Worm (Caenorhabditis elegans) whole organism, L4 larva: Measurements from ENCODE around the gene str-44.

Source experiments
- D1046.2 ChIP-seq: fragments of 200-800 bp; sonication (Bioruptor generic); IDR thresholded peaks from 2 replicates; pipeline ENCODE4 v1.3.6; 2022; ENCODE audit warnings: missing genetic modification characterization, missing compliant biosample characterization
- F37D6.2 ChIP-seq: sonication (generic microtip); optimal IDR thresholded peaks from 2 replicates; lab custom pipeline; 2016; ENCODE audit warnings: mild to moderate bottlenecking, missing genetic modification characterization, missing compliant biosample characterization
- F49E8.2 ChIP-seq: sonication (generic microtip); optimal IDR thresholded peaks from 2 replicates; lab custom pipeline; 2016; ENCODE audit warnings: missing compliant biosample characterization, mild to moderate bottlenecking, missing genetic modification characterization, borderline replicate concordance
- T20F7.1 ChIP-seq: fragments of 200-800 bp; sonication (Bioruptor generic); optimal IDR thresholded peaks from 2 replicates; lab custom pipeline; 2018; ENCODE audit warnings: mild to moderate bottlenecking, missing genetic modification characterization, missing compliant biosample characterization
- T26A8.4 ChIP-seq: fragments of 200-800 bp; sonication (Bioruptor generic); IDR thresholded peaks from 2 replicates; pipeline ENCODE4 v1.3.6; 2022; ENCODE audit warnings: missing genetic modification characterization, missing compliant biosample characterization
- Y105C5A.15 ChIP-seq: fragments of 200-800 bp; sonication (Bioruptor generic); IDR thresholded peaks from 2 replicates; pipeline ENCODE4 v1.3.6; 2022; ENCODE audit warnings: missing genetic modification characterization, missing compliant biosample characterization
- Y5F2A.4 ChIP-seq: fragments of 200-800 bp; sonication (Bioruptor generic); optimal IDR thresholded peaks from 2 replicates; lab custom pipeline; 2018; ENCODE audit warnings: mild to moderate bottlenecking, missing genetic modification characterization, missing compliant biosample characterization
- ZK337.2 ChIP-seq: fragments of 200-800 bp; sonication (Bioruptor generic); IDR thresholded peaks from 2 replicates; pipeline ENCODE4 v1.3.6; 2022; ENCODE audit warnings: missing genetic modification reagents, missing genetic modification characterization, missing compliant biosample characterization
- ZK546.5 ChIP-seq, 2 experiments: sonication (generic microtip); optimal IDR thresholded peaks; 2 replicates each; lab custom pipeline; 2017; ENCODE audit warnings: missing biosample characterization in 2 of 2, missing genetic modification characterization in 2 of 2
- aha-1 ChIP-seq: fragments of 150-350 bp; peaks from one replicate; lab custom pipeline; 2014; ENCODE audit warnings: missing biosample characterization, missing genetic modification characterization
- arid-1 ChIP-seq: fragments of 200-800 bp; sonication (Bioruptor generic); conservative IDR thresholded peaks from 2 replicates; pipeline ENCODE4 v1.3.6; 2022; ENCODE audit warnings: missing genetic modification reagents, missing genetic modification characterization, missing compliant biosample characterization
- ctbp-1 ChIP-seq: fragments of 200-800 bp; sonication (Bioruptor generic); IDR thresholded peaks from 2 replicates; pipeline ENCODE4 v1.3.6; 2022; ENCODE audit warnings: missing genetic modification reagents, missing genetic modification characterization, missing compliant biosample characterization
- daf-12 ChIP-seq: fragments of 150-350 bp; optimal IDR thresholded peaks from 2 replicates; lab custom pipeline; 2014; ENCODE audit warnings: missing biosample characterization, missing genetic modification reagents, missing genetic modification characterization
- dmd-8 ChIP-seq: fragments of 200-800 bp; sonication (Bioruptor generic); IDR thresholded peaks from 2 replicates; pipeline ENCODE4 v1.3.6; 2022; ENCODE audit warnings: missing genetic modification characterization, missing compliant biosample characterization
- duxl-1 ChIP-seq: sonication (generic microtip); optimal IDR thresholded peaks from 2 replicates; lab custom pipeline; 2016; ENCODE audit warnings: mild to moderate bottlenecking, missing genetic modification characterization, moderate library complexity, missing compliant biosample characterization; ENCODE audit not compliant: poor library complexity
- dve-1 ChIP-seq: sonication (generic microtip); optimal IDR thresholded peaks from 2 replicates; lab custom pipeline; 2017; ENCODE audit warnings: antibody characterized with exemption, mild to moderate bottlenecking, missing genetic modification characterization, missing compliant biosample characterization; ENCODE audit not compliant: insufficient read depth
- fkh-10 ChIP-seq: fragments of 150-350 bp; optimal IDR thresholded peaks from 2 replicates; lab custom pipeline; 2014; ENCODE audit warnings: missing biosample characterization, missing genetic modification reagents, missing genetic modification characterization
- gei-8 ChIP-seq: fragments of 200-800 bp; sonication (Bioruptor generic); optimal IDR thresholded peaks from 2 replicates; lab custom pipeline; 2018; ENCODE audit warnings: mild to moderate bottlenecking, missing genetic modification characterization, missing compliant biosample characterization
- hlh-30 ChIP-seq: sonication (generic microtip); optimal IDR thresholded peaks from 2 replicates; lab custom pipeline; 2017; ENCODE audit warnings: antibody characterized with exemption, mild to moderate bottlenecking, missing genetic modification characterization, missing compliant biosample characterization; ENCODE audit not compliant: insufficient read depth
- hmg-1.1 ChIP-seq: fragments of 200-800 bp; sonication (Bioruptor generic); IDR thresholded peaks from 2 replicates; pipeline ENCODE4 v1.3.6; 2022; ENCODE audit warnings: missing genetic modification reagents, missing genetic modification characterization, missing compliant biosample characterization
- lim-7 ChIP-seq: fragments of 200-800 bp; sonication (Bioruptor generic); IDR thresholded peaks from 2 replicates; pipeline ENCODE4 v1.3.6; 2022; ENCODE audit warnings: missing genetic modification characterization, missing compliant biosample characterization
- lin-13 ChIP-seq: fragments of 150-350 bp; optimal IDR thresholded peaks from 2 replicates; lab custom pipeline; 2014; ENCODE audit warnings: missing biosample characterization, missing genetic modification reagents, missing genetic modification characterization
- lin-15B ChIP-seq: fragments of 150-350 bp; sonication (generic microtip); optimal IDR thresholded peaks from 3 replicates; lab custom pipeline; 2014; ENCODE audit warnings: missing biosample characterization, missing genetic modification characterization
- lin-39 ChIP-seq: fragments of 150-350 bp; optimal IDR thresholded peaks from 2 replicates; lab custom pipeline; 2014; ENCODE audit warnings: missing biosample characterization, missing genetic modification reagents, missing genetic modification characterization
- lir-3 ChIP-seq: sonication (generic microtip); optimal IDR thresholded peaks from 2 replicates; lab custom pipeline; 2016; ENCODE audit warnings: mild to moderate bottlenecking, missing genetic modification characterization, missing compliant biosample characterization
- lsy-2 ChIP-seq, 2 experiments: fragments of 150-350 bp in 1 of 2; sonication (generic microtip) in 1 of 2; optimal IDR thresholded peaks; 2 replicates each; lab custom pipeline; 2014 to 2017; ENCODE audit warnings: missing biosample characterization in 2 of 2, missing genetic modification characterization in 2 of 2
- madf-5 ChIP-seq, 2 experiments: fragments of 200-800 bp; sonication (Bioruptor generic); IDR thresholded peaks; 2 replicates each; pipeline ENCODE4 v1.3.6; 2022; ENCODE audit warnings: missing compliant biosample characterization in 2 of 2, missing genetic modification characterization in 2 of 2
- madf-9 ChIP-seq: fragments of 200-800 bp; sonication (Bioruptor generic); conservative IDR thresholded peaks from 2 replicates; pipeline ENCODE4 v1.3.6; 2022; ENCODE audit warnings: missing genetic modification reagents, missing genetic modification characterization, missing compliant biosample characterization
- mdl-1 ChIP-seq, 2 experiments: fragments of 150-350 bp in 1 of 2; sonication (generic microtip) in 1 of 2; optimal IDR thresholded peaks; 2 replicates each; lab custom pipeline; 2014 to 2017; ENCODE audit warnings: missing biosample characterization in 2 of 2, missing genetic modification characterization in 2 of 2
- mdt-29 ChIP-seq: fragments of 200-800 bp; sonication (Bioruptor generic); IDR thresholded peaks from 2 replicates; pipeline ENCODE4 v1.3.6; 2022; ENCODE audit warnings: missing genetic modification reagents, missing genetic modification characterization, missing compliant biosample characterization
- mxl-2 ChIP-seq: fragments of 200-800 bp; sonication (Bioruptor generic); conservative IDR thresholded peaks from 2 replicates; pipeline ENCODE4 v1.3.6; 2022; ENCODE audit warnings: missing genetic modification reagents, missing genetic modification characterization, missing compliant biosample characterization
- mxl-3 ChIP-seq: fragments of 200-800 bp; sonication (Bioruptor generic); optimal IDR thresholded peaks from 2 replicates; lab custom pipeline; 2018; ENCODE audit warnings: mild to moderate bottlenecking, missing genetic modification characterization, missing compliant biosample characterization
- nhr-111 ChIP-seq: fragments of 200-800 bp; sonication (Bioruptor generic); optimal IDR thresholded peaks from 2 replicates; lab custom pipeline; 2018; ENCODE audit warnings: mild to moderate bottlenecking, missing genetic modification characterization, missing compliant biosample characterization
- nhr-42 ChIP-seq: fragments of 200-800 bp; sonication (Bioruptor generic); IDR thresholded peaks from 2 replicates; pipeline ENCODE4 v1.3.6; 2022; ENCODE audit warnings: missing genetic modification characterization, missing compliant biosample characterization
- nhr-76 ChIP-seq: fragments of 150-350 bp; optimal IDR thresholded peaks from 2 replicates; lab custom pipeline; 2014; ENCODE audit warnings: missing biosample characterization, missing genetic modification characterization
- nhr-77 ChIP-seq: fragments of 150-350 bp; optimal IDR thresholded peaks from 2 replicates; lab custom pipeline; 2014; ENCODE audit warnings: missing biosample characterization, missing genetic modification characterization
- pha-4 ChIP-seq, 2 experiments: fragments of 150-350 bp in 1 of 2; fragments of 200-800 bp in 1 of 2; sonication (Bioruptor generic) in 1 of 2; IDR thresholded peaks in 1 of 2; optimal IDR thresholded peaks in 1 of 2; 2 replicates each; pipeline versions ENCODE4 v1.3.6 to Lab custom; 2014 to 2022; ENCODE audit warnings: missing genetic modification characterization in 2 of 2, missing genetic modification reagents in 2 of 2, missing biosample characterization in 1 of 2, missing compliant biosample characterization in 1 of 2
- rbr-2 ChIP-seq: sonication (generic microtip); optimal IDR thresholded peaks from 2 replicates; lab custom pipeline; 2016; ENCODE audit warnings: missing genotype, missing genetic modification characterization, missing compliant biosample characterization
- set-16 ChIP-seq: fragments of 200-800 bp; sonication (Bioruptor generic); IDR thresholded peaks from 2 replicates; pipeline ENCODE4 v1.3.6; 2022; ENCODE audit warnings: missing genetic modification reagents, missing genetic modification characterization, missing compliant biosample characterization
- snpc-4 ChIP-seq: fragments of 150-350 bp; optimal IDR thresholded peaks from 2 replicates; lab custom pipeline; 2014; ENCODE audit warnings: missing biosample characterization, missing genetic modification characterization
- spr-3 ChIP-seq: fragments of 200-800 bp; sonication (Bioruptor generic); optimal IDR thresholded peaks from 2 replicates; lab custom pipeline; 2018; ENCODE audit warnings: mild to moderate bottlenecking, missing genetic modification characterization, missing compliant biosample characterization
- tra-1 ChIP-seq: fragments of 200-800 bp; sonication (Bioruptor generic); IDR thresholded peaks from 2 replicates; pipeline ENCODE4 v1.3.6; 2022; ENCODE audit warnings: missing genetic modification reagents, missing genetic modification characterization, missing compliant biosample characterization
- unc-130 ChIP-seq: sonication (generic microtip); optimal IDR thresholded peaks from 2 replicates; lab custom pipeline; 2016; ENCODE audit warnings: missing genetic modification reagents, missing genetic modification characterization, missing compliant biosample characterization
- unc-39 ChIP-seq: sonication (generic microtip); optimal IDR thresholded peaks from 2 replicates; lab custom pipeline; 2017; ENCODE audit warnings: missing biosample characterization, missing genetic modification characterization
- unc-62 ChIP-seq, 3 experiments: fragments of 150-350 bp in 1 of 3; sonication (generic microtip); optimal IDR thresholded peaks in 2 of 3; peaks in 1 of 3; 1 replicate in 1 of 3; 2 replicates in 2 of 3; lab custom pipeline; 2014 to 2017; ENCODE audit warnings: missing biosample characterization in 3 of 3, missing genetic modification characterization in 3 of 3, missing genetic modification reagents in 3 of 3, missing genotype in 1 of 3
- zip-11 ChIP-seq: fragments of 200-800 bp; sonication (Bioruptor generic); IDR thresholded peaks from 2 replicates; pipeline ENCODE4 v1.3.6; 2022; ENCODE audit warnings: missing genetic modification characterization, missing compliant biosample characterization

str-44 gene

DNA sequence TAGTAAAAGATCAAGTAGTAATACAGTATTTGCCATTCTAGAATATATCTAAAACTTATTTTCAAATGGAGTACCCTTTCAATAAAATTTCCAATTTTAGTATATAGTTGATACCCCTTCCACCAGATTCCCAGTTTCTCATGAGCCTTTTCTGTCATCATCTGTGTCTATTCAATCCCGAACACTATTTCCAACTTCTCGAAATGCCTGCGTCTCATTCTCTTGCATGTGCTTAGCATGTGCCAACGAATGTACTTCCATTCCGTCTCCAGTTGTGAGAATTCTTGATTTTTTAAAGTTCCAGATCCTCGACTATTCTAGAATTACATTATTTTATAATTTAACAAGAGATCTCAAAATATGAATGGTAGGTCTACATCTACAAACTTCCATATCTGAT lies 10.4 kb upstream of the str-44 start, which contains the start of gene C42D4.18:
C42D4.18 (plus strand) TSS at position 231 of the 400 bp plus-strand sequence.
- peak in 1 of 2 experiments; percentile 65 for TF ChIP-seq mdl-1 (tag; optimal IDR thresholded peaks at IDR 0.05; lab: Kevin White, UChicago)
- peak; percentile 5 for TF ChIP-seq mxl-3 (GFP tag; lab: Kevin White, UChicago)
- no peak for TF ChIP-seq tra-1
- peak; percentile 86 for TF ChIP-seq hlh-30 (tag; lab: Kevin White, UChicago)
- TF ChIP-seq mxl-2 (GFP tag; lab: Robert Waterston, UW), result peak; percentile 29; the same call in 1 of the 2 replicates
- TF ChIP-seq lsy-2 (tag; optimal IDR thresholded peaks at IDR 0.05; lab: Kevin White, UChicago), result peak in 1 of 2 experiments; percentile 39
- no peak for TF ChIP-seq T26A8.4 (GFP tag; lab: Robert Waterston, UW)
- TF ChIP-seq hmg-1.1 (GFP tag; lab: Robert Waterston, UW), result peak; percentile 28; the same call in 1 of the 2 replicates
- TF ChIP-seq nhr-111 (GFP tag; lab: Kevin White, UChicago), result no peak

DNA sequence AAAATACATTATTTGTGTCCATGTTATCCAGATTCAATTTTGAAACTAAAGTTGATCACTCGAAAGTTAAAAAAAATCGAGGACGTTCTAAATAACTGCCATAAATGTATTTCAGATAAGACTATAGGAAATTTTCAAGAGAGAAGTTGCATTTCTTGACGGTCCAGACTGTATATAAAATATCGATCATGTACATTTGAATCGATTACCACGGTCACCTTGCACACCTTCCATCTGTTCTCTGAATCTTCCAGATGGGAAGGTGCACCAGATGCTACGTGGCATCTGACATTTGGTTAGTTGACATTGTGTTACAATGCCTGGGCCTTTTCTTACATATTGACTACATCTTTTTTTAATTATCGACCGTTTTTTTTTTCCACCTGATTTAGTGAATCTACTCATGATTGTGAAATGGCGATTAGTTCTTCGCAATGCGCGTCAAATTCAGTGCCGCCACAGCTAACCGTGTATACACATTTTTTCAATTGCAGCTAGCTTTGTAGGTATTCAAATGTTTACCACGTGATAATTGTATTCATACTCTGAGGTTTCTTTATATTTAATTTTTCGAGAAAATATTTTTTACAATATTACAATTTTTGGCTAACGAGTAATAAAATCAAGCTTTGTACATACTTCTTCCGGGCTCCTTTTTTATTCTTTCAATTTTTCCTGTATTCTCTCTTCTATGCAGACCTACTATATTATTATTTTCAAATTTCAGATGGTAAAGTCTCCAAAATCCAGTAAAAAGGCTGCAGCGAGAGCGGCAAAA lies 8.8 kb upstream of the str-44 start, which contains the start of gene skr-16:
skr-16 (plus strand) TSS at position 728 of the 778 bp plus-strand sequence.
- TF ChIP-seq madf-5 (GFP tag; IDR thresholded peaks at IDR 0.05; lab: Robert Waterston, UW) (no peak), lin-13 (GFP tag; lab: Kevin White, UChicago) (no peak), ZK337.2 (GFP tag; lab: Robert Waterston, UW) (no peak), Y105C5A.15 (GFP tag; lab: Robert Waterston, UW) (no peak), arid-1 (GFP tag; lab: Robert Waterston, UW) (no peak), lin-39 (tag; lab: Kevin White, UChicago) (no peak), T20F7.1 (peak; percentile 21), ZK546.5 (tag; optimal IDR thresholded peaks at IDR 0.05; lab: Kevin White, UChicago) (no peak), hlh-30 (tag; lab: Kevin White, UChicago) (peak; percentile 84), snpc-4 (tag; lab: Kevin White, UChicago) (no peak), fkh-10 (no peak), Y5F2A.4 (GFP tag; lab: Kevin White, UChicago) (no peak), duxl-1 (no peak), nhr-111 (GFP tag; lab: Kevin White, UChicago) (no peak), lir-3 (tag; lab: Kevin White, UChicago) (no peak), unc-39 (no peak), D1046.2 (no peak), gei-8 (GFP tag; lab: Kevin White, UChicago) (no peak), rbr-2 (tag; lab: Kevin White, UChicago) (no peak), daf-12 (no peak), nhr-42 (GFP tag; lab: Robert Waterston, UW) (no peak), ctbp-1 (no peak), F37D6.2 (tag; lab: Kevin White, UChicago) (no peak), unc-130 (GFP tag; lab: Kevin White, UChicago) (no peak), aha-1 (tag; lab: Kevin White, UChicago) (peak; percentile 29), zip-11 (GFP tag; lab: Robert Waterston, UW) (no peak), dmd-8 (GFP tag; lab: Robert Waterston, UW) (no peak), lim-7 (no peak), mdl-1 (tag; optimal IDR thresholded peaks at IDR 0.05; lab: Kevin White, UChicago) (peak in 1 of 2 experiments; percentile 54), nhr-76 (tag; lab: Kevin White, UChicago) (no peak), madf-9 (GFP tag; lab: Robert Waterston, UW) (no peak), pha-4 (GFP tag; IDR thresholded peaks at IDR 0.05; lab: Robert Waterston, UW) (no peak), pha-4 (tag; optimal IDR thresholded peaks at IDR 0.05; lab: Kevin White, UChicago) (no peak), dve-1 (tag; lab: Kevin White, UChicago) (peak; percentile 45), unc-62 (GFP tag; optimal IDR thresholded peaks at IDR 0.05 in 1 of 2; lab: Kevin White, UChicago) (peak in 1 of 2 experiments; percentile 23), unc-62 (tag; optimal IDR thresholded peaks at IDR 0.05; lab: Kevin White, UChicago) (no peak), F49E8.2 (tag; lab: Kevin White, UChicago) (no peak), set-16 (GFP tag; lab: Robert Waterston, UW) (no peak), lin-15B (tag; lab: Kevin White, UChicago) (no peak), mdt-29 (GFP tag; lab: Robert Waterston, UW) (no peak), nhr-77 (tag; lab: Kevin White, UChicago) (no peak), spr-3 (GFP tag; lab: Kevin White, UChicago) (no peak)
